In genomic region chrII:5105020-5105419, ce11 we compare ENCODE assay signal across 4 worm cellular contexts.
TF ChIP-seq lines count a peak whose summit lies in the region.

No protein-coding gene starts in this region.

TF ChIP-seq in whole organism, L2 larva, 48 proteins besides CTCF, POLR2A, EP300 and RAD21 (continues in another document):
- TF ChIP-seq ztf-11 (tag; optimal IDR thresholded peaks at IDR 0.05; lab: Kevin White, UChicago): no peak
- TF ChIP-seq nhr-6 (tag; optimal IDR thresholded peaks at IDR 0.05; lab: Kevin White, UChicago): no peak
- TF ChIP-seq R02D3.7 (tag; optimal IDR thresholded peaks at IDR 0.05; lab: Kevin White, UChicago): no peak
- peak in 1 of 2 experiments; percentile 49 for TF ChIP-seq lsy-2 (tag; optimal IDR thresholded peaks at IDR 0.05; lab: Kevin White, UChicago)
- TF ChIP-seq mdl-1 (tag; optimal IDR thresholded peaks at IDR 0.05; lab: Kevin White, UChicago): peak in 1 of 2 experiments; percentile 4
- TF ChIP-seq Y55F3AM.14 (GFP tag; optimal IDR thresholded peaks at IDR 0.05; lab: Kevin White, UChicago): peak; percentile 61
- peak; percentile 94 for TF ChIP-seq nhr-129 (tag; optimal IDR thresholded peaks at IDR 0.05; lab: Kevin White, UChicago)
- peak; percentile 36 for TF ChIP-seq ztf-4 (tag; optimal IDR thresholded peaks at IDR 0.05; lab: Kevin White, UChicago)
- no peak for TF ChIP-seq skn-1 (tag; optimal IDR thresholded peaks at IDR 0.05; lab: Kevin White, UChicago)
- peak; percentile 43 for TF ChIP-seq zag-1 (tag; optimal IDR thresholded peaks at IDR 0.05; lab: Kevin White, UChicago)
- TF ChIP-seq nhr-21 (tag; optimal IDR thresholded peaks at IDR 0.05; lab: Kevin White, UChicago): peak; percentile 85
- TF ChIP-seq fos-1 (tag; optimal IDR thresholded peaks at IDR 0.05; lab: Kevin White, UChicago): peak; percentile 79
- TF ChIP-seq elt-1 (tag; optimal IDR thresholded peaks at IDR 0.05; lab: Kevin White, UChicago): no peak
- TF ChIP-seq nhr-23 (tag; optimal IDR thresholded peaks at IDR 0.05; lab: Kevin White, UChicago): no peak
- TF ChIP-seq egl-27 (tag; optimal IDR thresholded peaks at IDR 0.05; lab: Kevin White, UChicago): peak; percentile 53
- TF ChIP-seq F13H6.1 (tag; optimal IDR thresholded peaks at IDR 0.05; lab: Kevin White, UChicago): peak; percentile 52
- peak; percentile 33 for TF ChIP-seq lin-11 (tag; optimal IDR thresholded peaks at IDR 0.05; lab: Kevin White, UChicago)
- TF ChIP-seq unc-55 (GFP tag; optimal IDR thresholded peaks at IDR 0.05; lab: Kevin White, UChicago): peak; percentile 79
- no peak for TF ChIP-seq unc-62 (GFP tag; optimal IDR thresholded peaks at IDR 0.05; lab: Kevin White, UChicago)
- peak; percentile 82 for TF ChIP-seq sma-9 (GFP tag; optimal IDR thresholded peaks at IDR 0.05; lab: Kevin White, UChicago)
- TF ChIP-seq sma-9 (tag; optimal IDR thresholded peaks at IDR 0.05; lab: Kevin White, UChicago): no peak
- no peak for TF ChIP-seq alr-1 (tag; optimal IDR thresholded peaks at IDR 0.05; lab: Kevin White, UChicago)
- no peak for TF ChIP-seq ceh-82 (tag; optimal IDR thresholded peaks at IDR 0.05; lab: Kevin White, UChicago)

TF ChIP-seq in whole organism, L4 larva, 104 proteins besides CTCF, POLR2A, EP300 and RAD21 (continues in another document):
- TF ChIP-seq mdt-29 (GFP tag; IDR thresholded peaks at IDR 0.05; lab: Robert Waterston, UW) (peak; percentile 59), lin-1 (GFP tag; IDR thresholded peaks at IDR 0.05; lab: Robert Waterston, UW) (peak; percentile 85; the same call in 1 of the 2 replicates), nhr-28 (tag; optimal IDR thresholded peaks at IDR 0.05; lab: Kevin White, UChicago) (peak; percentile 38), F44E2.7 (GFP tag; IDR thresholded peaks at IDR 0.05; lab: Robert Waterston, UW) (peak; percentile 75), aha-1 (tag; lab: Kevin White, UChicago) (peak; percentile 99), lin-39 (tag; optimal IDR thresholded peaks at IDR 0.05; lab: Kevin White, UChicago) (no peak), lsy-2 (tag; optimal IDR thresholded peaks at IDR 0.05; lab: Kevin White, UChicago) (no peak), mep-1 (tag; optimal IDR thresholded peaks at IDR 0.05; lab: Kevin White, UChicago) (peak; percentile 72), F10B5.3 (tag; optimal IDR thresholded peaks at IDR 0.05; lab: Kevin White, UChicago) (peak; percentile 60), ces-1 (GFP tag; optimal IDR thresholded peaks at IDR 0.05; lab: Kevin White, UChicago) (peak; percentile 29), lin-13 (GFP tag; optimal IDR thresholded peaks at IDR 0.05; lab: Kevin White, UChicago) (peak; percentile 48), egl-43 (GFP tag; IDR thresholded peaks at IDR 0.05; lab: Robert Waterston, UW) (no peak), unc-39 (tag; optimal IDR thresholded peaks at IDR 0.05; lab: Kevin White, UChicago) (no peak), vab-7 (GFP tag; IDR thresholded peaks at IDR 0.05; lab: Robert Waterston, UW) (peak; percentile 91), ceh-28 (tag; optimal IDR thresholded peaks at IDR 0.05; lab: Kevin White, UChicago) (no peak), T20F7.1 (GFP tag; optimal IDR thresholded peaks at IDR 0.05; lab: Kevin White, UChicago) (no peak), unc-130 (GFP tag; optimal IDR thresholded peaks at IDR 0.05; lab: Kevin White, UChicago) (peak; percentile 80), set-16 (GFP tag; IDR thresholded peaks at IDR 0.05; lab: Robert Waterston, UW) (no peak), mxl-2 (GFP tag; conservative IDR thresholded peaks at IDR 0.05; lab: Robert Waterston, UW) (peak; percentile 67; the same call in 1 of the 2 replicates), snpc-1.2 (GFP tag; IDR thresholded peaks at IDR 0.05; lab: Robert Waterston, UW) (no peak; the same call in 1 of the 2 replicates), nhr-237 (tag; optimal IDR thresholded peaks at IDR 0.05; lab: Kevin White, UChicago) (no peak), ceh-32 (tag; optimal IDR thresholded peaks at IDR 0.05; lab: Kevin White, UChicago; ENCODE audit: poor library complexity) (no peak), Y5F2A.4 (GFP tag; optimal IDR thresholded peaks at IDR 0.05; lab: Kevin White, UChicago) (peak; percentile 75), nhr-10 (tag; optimal IDR thresholded peaks at IDR 0.05; lab: Kevin White, UChicago) (no peak)

TF ChIP-seq in whole organism, late embryonic, 69 proteins besides CTCF, POLR2A, EP300 and RAD21 (continues in another document):
- peak; percentile 97 for TF ChIP-seq unc-3 (GFP tag; conservative IDR thresholded peaks at IDR 0.05; lab: Robert Waterston, UW)
- peak; percentile 91 for TF ChIP-seq unc-3 (tag; optimal IDR thresholded peaks at IDR 0.05; lab: Kevin White, UChicago)
- TF ChIP-seq elt-4 (tag; optimal IDR thresholded peaks at IDR 0.05; lab: Kevin White, UChicago): peak; percentile 93
- peak; percentile 96 for TF ChIP-seq dmd-4 (tag; optimal IDR thresholded peaks at IDR 0.05; lab: Kevin White, UChicago; ENCODE audit: borderline replicate concordance)
- TF ChIP-seq pat-9 (tag; optimal IDR thresholded peaks at IDR 0.05; lab: Kevin White, UChicago): peak; percentile 98
- TF ChIP-seq ceh-22 (tag; optimal IDR thresholded peaks at IDR 0.05; lab: Kevin White, UChicago): peak; percentile 28
- peak; percentile 72 for TF ChIP-seq odd-2 (tag; optimal IDR thresholded peaks at IDR 0.05; lab: Kevin White, UChicago)
- TF ChIP-seq hlh-8 (tag; optimal IDR thresholded peaks at IDR 0.05; lab: Kevin White, UChicago): peak; percentile 95
- TF ChIP-seq rnt-1 (tag; optimal IDR thresholded peaks at IDR 0.05; lab: Kevin White, UChicago): peak; percentile 88
- peak; percentile 93 for TF ChIP-seq pha-2 (tag; optimal IDR thresholded peaks at IDR 0.05; lab: Kevin White, UChicago)
- peak; percentile 92 for TF ChIP-seq unc-86 (tag; optimal IDR thresholded peaks at IDR 0.05; lab: Kevin White, UChicago)
- peak; percentile 90 for TF ChIP-seq sdc-2 (tag; optimal IDR thresholded peaks at IDR 0.05; lab: Kevin White, UChicago)
- TF ChIP-seq pax-1 (tag; optimal IDR thresholded peaks at IDR 0.05; lab: Kevin White, UChicago): no peak
- TF ChIP-seq unc-55 (GFP tag; optimal IDR thresholded peaks at IDR 0.05; lab: Kevin White, UChicago): no peak
- peak; percentile 93 for TF ChIP-seq ref-2 (tag; optimal IDR thresholded peaks at IDR 0.05; lab: Kevin White, UChicago)
- peak; percentile 96 for TF ChIP-seq che-1 (tag; optimal IDR thresholded peaks at IDR 0.05; lab: Kevin White, UChicago)
- peak; percentile 98 for TF ChIP-seq sox-4 (tag; optimal IDR thresholded peaks at IDR 0.05; lab: Kevin White, UChicago)
- TF ChIP-seq ceh-2 (tag; optimal IDR thresholded peaks at IDR 0.05; lab: Kevin White, UChicago): peak; percentile 86
- TF ChIP-seq ceh-19 (GFP tag; optimal IDR thresholded peaks at IDR 0.05; lab: Kevin White, UChicago): peak; percentile 97
- TF ChIP-seq fkh-6 (tag; optimal IDR thresholded peaks at IDR 0.05; lab: Kevin White, UChicago): peak; percentile 95
- TF ChIP-seq ceh-30 (tag; optimal IDR thresholded peaks at IDR 0.05; lab: Kevin White, UChicago): peak; percentile 74
- TF ChIP-seq ama-1 (optimal IDR thresholded peaks at IDR 0.05; lab: Kevin White, UChicago): no peak
- peak; percentile 51 for TF ChIP-seq ets-4 (tag; optimal IDR thresholded peaks at IDR 0.05; lab: Kevin White, UChicago)
- peak; percentile 95 for TF ChIP-seq hlh-13 (GFP tag; optimal IDR thresholded peaks at IDR 0.05; lab: Kevin White, UChicago)
- peak; percentile 79 for TF ChIP-seq zip-5 (tag; optimal IDR thresholded peaks at IDR 0.05; lab: Kevin White, UChicago)
- peak; percentile 95 for TF ChIP-seq ceh-34 (tag; optimal IDR thresholded peaks at IDR 0.05; lab: Kevin White, UChicago)

TF ChIP-seq in whole organism, mixed stage, embryonic, 35 proteins besides CTCF, POLR2A, EP300 and RAD21 (continues in another document):
- TF ChIP-seq nhr-76 (tag; optimal IDR thresholded peaks at IDR 0.05; lab: Kevin White, UChicago) (peak; percentile 22), sem-2 (GFP tag; optimal IDR thresholded peaks at IDR 0.05; lab: Kevin White, UChicago) (peak; percentile 94), lsy-2 (tag; optimal IDR thresholded peaks at IDR 0.05; lab: Kevin White, UChicago) (peak; percentile 71), bed-3 (GFP tag; optimal IDR thresholded peaks at IDR 0.05; lab: Kevin White, UChicago) (peak; percentile 93), nhr-12 (tag; optimal IDR thresholded peaks at IDR 0.05; lab: Kevin White, UChicago) (peak; percentile 72), cnd-1 (tag; optimal IDR thresholded peaks at IDR 0.05; lab: Kevin White, UChicago) (peak; percentile 98), snpc-4 (tag; optimal IDR thresholded peaks at IDR 0.05; lab: Kevin White, UChicago) (no peak), tbx-8 (GFP tag; optimal IDR thresholded peaks at IDR 0.05; lab: Kevin White, UChicago) (peak; percentile 96), nhr-28 (tag; optimal IDR thresholded peaks at IDR 0.05; lab: Kevin White, UChicago) (peak; percentile 86), flh-1 (GFP tag; optimal IDR thresholded peaks at IDR 0.05; lab: Kevin White, UChicago) (peak; percentile 93), nhr-237 (tag; optimal IDR thresholded peaks at IDR 0.05; lab: Kevin White, UChicago) (peak; percentile 53), ham-2 (GFP tag; optimal IDR thresholded peaks at IDR 0.05; lab: Kevin White, UChicago) (peak; percentile 95), ceh-83 (GFP tag; optimal IDR thresholded peaks at IDR 0.05; lab: Kevin White, UChicago) (peak; percentile 98), drap-1 (GFP tag; optimal IDR thresholded peaks at IDR 0.05; lab: Kevin White, UChicago) (peak; percentile 99), nhr-2 (tag; optimal IDR thresholded peaks at IDR 0.05; lab: Kevin White, UChicago) (no peak), ceh-43 (GFP tag; optimal IDR thresholded peaks at IDR 0.05; lab: Kevin White, UChicago) (peak; percentile 93), zip-8 (tag; optimal IDR thresholded peaks at IDR 0.05; lab: Kevin White, UChicago) (no peak), ceh-39 (tag; optimal IDR thresholded peaks at IDR 0.05; lab: Kevin White, UChicago) (no peak), ces-1 (GFP tag; optimal IDR thresholded peaks at IDR 0.05; lab: Kevin White, UChicago) (no peak), hlh-1 (tag; optimal IDR thresholded peaks at IDR 0.05; lab: Kevin White, UChicago) (peak; percentile 83), pha-4 (tag; optimal IDR thresholded peaks at IDR 0.05; lab: Kevin White, UChicago) (peak; percentile 36), elt-3 (tag; optimal IDR thresholded peaks at IDR 0.05; lab: Kevin White, UChicago) (peak; percentile 40), lin-32 (GFP tag; optimal IDR thresholded peaks at IDR 0.05; lab: Kevin White, UChicago) (peak; percentile 99), unc-120 (tag; optimal IDR thresholded peaks at IDR 0.05; lab: Kevin White, UChicago; ENCODE audit: poor library complexity, severe bottlenecking) (peak; percentile 96), mep-1 (tag; optimal IDR thresholded peaks at IDR 0.05; lab: Kevin White, UChicago) (peak; percentile 92), elt-1 (tag; optimal IDR thresholded peaks at IDR 0.05; lab: Kevin White, UChicago; ENCODE audit: borderline replicate concordance, insufficient read depth) (peak; percentile 19), mab-5 (tag; optimal IDR thresholded peaks at IDR 0.05; lab: Kevin White, UChicago) (no peak), sptf-1 (tag; optimal IDR thresholded peaks at IDR 0.05; lab: Kevin White, UChicago) (peak; percentile 99), ztf-11 (tag; optimal IDR thresholded peaks at IDR 0.05; lab: Kevin White, UChicago) (peak; percentile 80)
